Fruit fly (Drosophila melanogaster) whole organism, embryonic: ENCODE data around the gene Spase25.

Experiments used
- Abd-B ChIP-seq: fragments of 200-800 bp; sonication (Bioruptor generic); optimal IDR thresholded peaks from 2 replicates; lab custom pipeline; 2018; ENCODE audit warnings: missing biosample characterization, mild to moderate bottlenecking, missing genetic modification characterization, moderate library complexity
- Blimp-1 ChIP-seq: fragments of 200-800 bp; sonication (Bioruptor generic); optimal IDR thresholded peaks from 3 replicates; lab custom pipeline; 2018; ENCODE audit warnings: missing biosample characterization, missing genetic modification characterization, mild to moderate bottlenecking, moderate library complexity, missing genetic modification reagents
- CG10366 ChIP-seq: fragments of 200-800 bp; sonication (Bioruptor generic); IDR thresholded peaks from 2 replicates; pipeline ENCODE4 v1.3.6; 2022; ENCODE audit warnings: missing biosample characterization, missing genetic modification characterization
- CG10654 ChIP-seq: fragments of 200-800 bp; sonication (Bioruptor generic); optimal IDR thresholded peaks from 2 replicates; lab custom pipeline; 2016; ENCODE audit warnings: missing biosample characterization, missing genetic modification characterization
- CG11560 ChIP-seq: fragments of 200-800 bp; sonication (Bioruptor generic); IDR thresholded peaks from 3 replicates; pipeline ENCODE4 v1.3.6; 2022; ENCODE audit warnings: missing biosample characterization, missing genetic modification characterization
- CG12104 ChIP-seq: fragments of 200-800 bp; sonication (Bioruptor generic); optimal IDR thresholded peaks from 3 replicates; lab custom pipeline; 2016; ENCODE audit warnings: missing biosample characterization, missing genetic modification characterization
- CG12155 ChIP-seq: fragments of 200-800 bp; sonication (Bioruptor generic); optimal IDR thresholded peaks from 3 replicates; lab custom pipeline; 2016; ENCODE audit warnings: missing biosample characterization, missing genetic modification characterization
- CG12391 ChIP-seq: fragments of 200-800 bp; sonication (Bioruptor generic); optimal IDR thresholded peaks from 3 replicates; lab custom pipeline; 2018; ENCODE audit warnings: missing biosample characterization, mild to moderate bottlenecking, missing genetic modification characterization, moderate library complexity
- CG14710 ChIP-seq: fragments of 200-800 bp; sonication (Bioruptor generic); optimal IDR thresholded peaks from 3 replicates; lab custom pipeline; 2019; ENCODE audit warnings: missing biosample characterization, mild to moderate bottlenecking, missing genetic modification characterization, moderate library complexity
- CG1603 ChIP-seq: fragments of 200-800 bp; sonication (Bioruptor generic); optimal IDR thresholded peaks from 2 replicates; lab custom pipeline; 2019; ENCODE audit warnings: missing biosample characterization, mild to moderate bottlenecking, missing genetic modification characterization, moderate library complexity
- CG17359 ChIP-seq: fragments of 200-800 bp; sonication (Bioruptor generic); optimal IDR thresholded peaks from 3 replicates; lab custom pipeline; 2018; ENCODE audit warnings: missing biosample characterization, mild to moderate bottlenecking, missing genetic modification characterization, moderate library complexity
- CG17361 ChIP-seq: fragments of 200-800 bp; sonication (Bioruptor generic); IDR thresholded peaks from 3 replicates; pipeline ENCODE4 v1.3.6; 2022; ENCODE audit warnings: missing biosample characterization, missing genetic modification characterization
- CG17612 ChIP-seq: fragments of 200-800 bp; sonication (Bioruptor generic); IDR thresholded peaks from 2 replicates; pipeline ENCODE4 v1.3.6; 2022; ENCODE audit warnings: missing biosample characterization, missing genetic modification characterization
- CG17829 ChIP-seq: fragments of 200-800 bp; optimal IDR thresholded peaks from 2 replicates; lab custom pipeline; 2019; ENCODE audit warnings: missing biosample characterization, mild to moderate bottlenecking, missing genetic modification characterization, moderate library complexity
- CG34422 ChIP-seq: fragments of 200-800 bp; sonication (Bioruptor generic); IDR thresholded peaks from 3 replicates; pipeline ENCODE4 v1.3.6; 2022; ENCODE audit warnings: missing biosample characterization, missing genetic modification characterization
- CG3995 ChIP-seq: fragments of 200-800 bp; sonication (Bioruptor generic); optimal IDR thresholded peaks from 3 replicates; lab custom pipeline; 2016; ENCODE audit warnings: missing biosample characterization, missing genetic modification characterization
- CG4328 ChIP-seq: fragments of 200-800 bp; sonication (Bioruptor generic); optimal IDR thresholded peaks from 3 replicates; lab custom pipeline; 2017; ENCODE audit warnings: missing biosample characterization, missing genetic modification reagents, missing genetic modification characterization
- CG43689 ChIP-seq: fragments of 200-800 bp; sonication (Bioruptor generic); IDR thresholded peaks from 2 replicates; pipeline ENCODE4 v1.3.6; 2022; ENCODE audit warnings: missing biosample characterization, missing genetic modification characterization
- CG6272 ChIP-seq: fragments of 200-800 bp; sonication (Bioruptor generic); IDR thresholded peaks from 2 replicates; pipeline ENCODE4 v1.3.6; 2022; ENCODE audit warnings: missing biosample characterization, missing genetic modification characterization
- CG6813 ChIP-seq: fragments of 200-800 bp; sonication (Bioruptor generic); optimal IDR thresholded peaks from 2 replicates; lab custom pipeline; 2017; ENCODE audit warnings: missing biosample characterization, missing genetic modification characterization, mild to moderate bottlenecking, moderate library complexity, missing genetic modification reagents
- CG8290 ChIP-seq, 3 experiments: fragments of 200-800 bp; sonication (Bioruptor generic); optimal IDR thresholded peaks; 2 replicates each; lab custom pipeline; 2016 to 2019; ENCODE audit warnings: missing biosample characterization in 3 of 3, missing genetic modification characterization in 3 of 3, mild to moderate bottlenecking in 2 of 3, moderate library complexity in 1 of 3
- CG9215 ChIP-seq: fragments of 200-800 bp; sonication (Bioruptor generic); IDR thresholded peaks from 2 replicates; pipeline ENCODE4 v1.3.6; 2022; ENCODE audit warnings: missing biosample characterization, missing genetic modification characterization
- Dll ChIP-seq: fragments of 200-800 bp; sonication (Bioruptor generic); IDR thresholded peaks from 4 replicates; pipeline ENCODE4 v1.3.6; 2022; ENCODE audit warnings: missing biosample characterization, missing genetic modification characterization; ENCODE audit not compliant: partially characterized antibody
- Dref ChIP-seq: fragments of 200-800 bp; sonication (Bioruptor generic); IDR thresholded peaks from 2 replicates; pipeline ENCODE4 v1.3.6; 2022; ENCODE audit warnings: missing biosample characterization, missing genetic modification characterization
- Ets65A ChIP-seq: fragments of 200-800 bp; sonication (Bioruptor generic); peaks from one replicate; lab custom pipeline; 2016; ENCODE audit warnings: missing biosample characterization, missing genetic modification characterization
- Fer1 ChIP-seq: fragments of 200-800 bp; sonication (Bioruptor generic); optimal IDR thresholded peaks from 2 replicates; lab custom pipeline; 2017; ENCODE audit warnings: missing biosample characterization, mild to moderate bottlenecking, missing genetic modification characterization
- GATAe ChIP-seq: fragments of 200-800 bp; sonication (Bioruptor generic); conservative IDR thresholded peaks from 2 replicates; pipeline ENCODE4 v1.3.6; 2022; ENCODE audit warnings: missing biosample characterization, missing genetic modification characterization
- HmgD ChIP-seq: fragments of 200-800 bp; sonication (Bioruptor generic); optimal IDR thresholded peaks from 3 replicates; lab custom pipeline; 2016; ENCODE audit warnings: missing biosample characterization, missing genetic modification characterization
- MBD-R2 ChIP-seq: fragments of 200-800 bp; sonication (Bioruptor generic); IDR thresholded peaks from 2 replicates; pipeline ENCODE4 v1.3.6; 2022; ENCODE audit warnings: missing biosample characterization, missing genetic modification characterization
- NC2β ChIP-seq: fragments of 200-800 bp; sonication (Bioruptor generic); optimal IDR thresholded peaks from 2 replicates; lab custom pipeline; 2016; ENCODE audit warnings: missing biosample characterization, missing genetic modification characterization
- NFAT ChIP-seq: fragments of 200-800 bp; sonication (Bioruptor generic); IDR thresholded peaks from 2 replicates; pipeline ENCODE4 v1.3.6; 2022; ENCODE audit warnings: missing biosample characterization, missing genetic modification characterization
- Opbp ChIP-seq: fragments of 200-800 bp; sonication (Bioruptor generic); IDR thresholded peaks from 3 replicates; pipeline ENCODE4 v1.3.6; 2022; ENCODE audit warnings: missing biosample characterization, missing genetic modification characterization; ENCODE audit not compliant: partially characterized antibody
- Poxn ChIP-seq: fragments of 200-800 bp; sonication (Bioruptor generic); IDR thresholded peaks from 2 replicates; pipeline ENCODE4 v1.3.6; 2022; ENCODE audit warnings: missing biosample characterization, missing genetic modification characterization
- Side ChIP-seq: fragments of 200-800 bp; sonication (Bioruptor generic); optimal IDR thresholded peaks from 2 replicates; lab custom pipeline; 2016; ENCODE audit warnings: missing biosample characterization, missing genetic modification characterization
- Sry-β ChIP-seq: fragments of 200-800 bp; sonication (Bioruptor generic); optimal IDR thresholded peaks from 2 replicates; lab custom pipeline; 2018; ENCODE audit warnings: missing biosample characterization, mild to moderate bottlenecking, missing genetic modification characterization, moderate library complexity
- Ssrp ChIP-seq: fragments of 200-800 bp; sonication (Bioruptor generic); optimal IDR thresholded peaks from 2 replicates; lab custom pipeline; 2018; ENCODE audit warnings: missing biosample characterization, mild to moderate bottlenecking, missing genetic modification characterization, moderate library complexity
- al ChIP-seq: fragments of 200-800 bp; sonication (Bioruptor generic); IDR thresholded peaks from 2 replicates; pipeline ENCODE4 v1.3.6; 2022; ENCODE audit warnings: missing biosample characterization, missing genetic modification characterization
- amos ChIP-seq: fragments of 200-800 bp; sonication (Bioruptor generic); IDR thresholded peaks from 2 replicates; pipeline ENCODE4 v1.3.6; 2022; ENCODE audit warnings: missing biosample characterization, missing genetic modification characterization; ENCODE audit not compliant: partially characterized antibody
- ato ChIP-seq: fragments of 200-800 bp; sonication (Bioruptor generic); IDR thresholded peaks from 2 replicates; pipeline ENCODE4 v1.3.6; 2022; ENCODE audit warnings: missing biosample characterization, missing genetic modification characterization; ENCODE audit not compliant: partially characterized antibody
- az2 ChIP-seq: fragments of 200-800 bp; sonication (Bioruptor generic); optimal IDR thresholded peaks from 3 replicates; lab custom pipeline; 2016; ENCODE audit warnings: missing biosample characterization, missing genetic modification characterization
- ems ChIP-seq: fragments of 200-800 bp; sonication (Bioruptor generic); optimal IDR thresholded peaks from 3 replicates; lab custom pipeline; 2016; ENCODE audit warnings: missing biosample characterization, missing genetic modification characterization
- fru ChIP-seq: fragments of >200 bp; optimal IDR thresholded peaks from 2 replicates; lab custom pipeline; 2017
- gt ChIP-seq: fragments of 200-800 bp; sonication (Bioruptor generic); IDR thresholded peaks from 2 replicates; pipeline ENCODE4 v1.3.6; 2022; ENCODE audit warnings: missing biosample characterization, missing genetic modification characterization
- mirr ChIP-seq: fragments of 200-800 bp; sonication (Bioruptor generic); optimal IDR thresholded peaks from 3 replicates; lab custom pipeline; 2018; ENCODE audit warnings: missing biosample characterization, mild to moderate bottlenecking, missing genetic modification characterization
- odd ChIP-seq: fragments of 200-800 bp; sonication (Bioruptor generic); optimal IDR thresholded peaks from 2 replicates; lab custom pipeline; 2017; ENCODE audit warnings: missing biosample characterization, mild to moderate bottlenecking, missing genetic modification characterization
- pnt ChIP-seq: fragments of 200-800 bp; sonication (Bioruptor generic); optimal IDR thresholded peaks from 3 replicates; lab custom pipeline; 2016; ENCODE audit warnings: missing biosample characterization, missing genetic modification characterization
- sim ChIP-seq: fragments of 200-800 bp; sonication (Bioruptor generic); IDR thresholded peaks from 2 replicates; pipeline ENCODE4 v1.3.6; 2022; ENCODE audit warnings: missing biosample characterization, missing genetic modification characterization
- so ChIP-seq: fragments of 200-800 bp; sonication (Bioruptor generic); IDR thresholded peaks from 3 replicates; pipeline ENCODE4 v1.3.6; 2022; ENCODE audit warnings: missing biosample characterization, missing genetic modification characterization
- ssp ChIP-seq: fragments of 200-800 bp; sonication (Bioruptor generic); IDR thresholded peaks from 2 replicates; pipeline ENCODE4 v1.3.6; 2022; ENCODE audit warnings: missing biosample characterization, missing genetic modification characterization
- tio ChIP-seq: fragments of 200-800 bp; sonication (Bioruptor generic); optimal IDR thresholded peaks from 2 replicates; lab custom pipeline; 2017; ENCODE audit warnings: missing biosample characterization, missing genetic modification characterization, inconsistent platforms
- tna ChIP-seq: fragments of 200-800 bp; sonication (Bioruptor generic); IDR thresholded peaks from 2 replicates; pipeline ENCODE4 v1.3.6; 2022; ENCODE audit warnings: missing biosample characterization, missing genetic modification characterization; ENCODE audit not compliant: partially characterized antibody
- trem ChIP-seq: fragments of 200-800 bp; optimal IDR thresholded peaks from 3 replicates; lab custom pipeline; 2019; ENCODE audit warnings: missing biosample characterization, mild to moderate bottlenecking, missing genetic modification characterization, moderate library complexity

The Spase25 gene

DNA sequence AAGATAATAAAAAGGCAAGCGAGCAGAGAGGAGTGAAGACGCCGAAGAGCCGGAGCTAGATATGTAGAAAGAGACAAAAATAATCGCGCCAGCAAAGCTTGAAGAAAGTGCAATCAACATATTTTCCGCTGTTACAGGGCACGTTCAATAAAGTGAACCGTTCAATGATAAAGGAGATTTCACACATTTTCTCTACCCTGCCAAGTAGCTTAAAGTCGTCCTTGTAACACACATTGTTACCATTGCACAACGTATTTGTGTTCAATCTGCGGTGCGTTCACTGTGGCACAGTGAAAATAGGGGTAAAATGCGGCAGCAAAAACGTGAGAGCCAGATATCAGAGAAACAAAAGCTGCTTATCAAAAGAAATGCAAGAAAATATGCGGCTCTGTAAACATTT, 14.4 kb downstream of the Spase25 start (continued):
- TF ChIP-seq GATAe (GFP tag; lab: Robert Waterston, UW) (no peak), MBD-R2 (GFP tag; lab: Robert Waterston, UW) (0 out of 2 replicates have a peak, but pooled peaks have one; percentile 10), CG6272 (GFP tag; lab: Robert Waterston, UW) (no peak), odd (no peak), Opbp (GFP tag; lab: Robert Waterston, UW) (no peak), Ets65A (GFP tag; lab: Kevin White, UChicago) (peak; percentile 93), Blimp-1 (GFP tag; lab: Kevin White, UChicago) (peak; percentile 47), Ssrp (tag; lab: Kevin White, UChicago) (peak; percentile 34), CG10366 (GFP tag; lab: Robert Waterston, UW) (peak; percentile 33; the same call in 1 of the 2 replicates), az2 (GFP tag; lab: Kevin White, UChicago) (peak; percentile 57), Poxn (no peak), CG10654 (GFP tag; lab: Kevin White, UChicago) (peak; percentile 36), CG3995 (GFP tag; lab: Kevin White, UChicago) (no peak), Dll (GFP tag; lab: Robert Waterston, UW) (no peak), Fer1 (GFP tag; lab: Kevin White, UChicago) (no peak), CG4328 (GFP tag; lab: Kevin White, UChicago) (no peak), CG17361 (0 out of 3 replicates have a peak, but pooled peaks have one; percentile 24), CG12155 (GFP tag; lab: Kevin White, UChicago) (no peak), gt (GFP tag; lab: Robert Waterston, UW) (no peak), Abd-B (GFP tag; lab: Kevin White, UChicago) (peak; percentile 33), tio (GFP tag; lab: Kevin White, UChicago) (peak; percentile 37), amos (no peak), trem (tag; lab: Kevin White, UChicago) (no peak), CG11560 (tag; lab: Robert Waterston, UW) (no peak), ato (GFP tag; lab: Robert Waterston, UW) (no peak), CG43689 (GFP tag; lab: Robert Waterston, UW) (no peak), al (no peak), Dref (GFP tag; lab: Robert Waterston, UW) (no peak), Sry-β (no peak), CG9215 (GFP tag; lab: Robert Waterston, UW) (no peak), so (GFP tag; lab: Robert Waterston, UW) (no peak), CG17829 (tag; lab: Kevin White, UChicago) (peak; percentile 24), NFAT (GFP tag; lab: Robert Waterston, UW) (no peak), mirr (GFP tag; lab: Kevin White, UChicago) (no peak), CG17612 (GFP tag; lab: Robert Waterston, UW) (no peak), CG8290 (GFP tag; optimal IDR thresholded peaks at IDR 0.05; lab: Kevin White, UChicago) (no peak), CG8290 (tag; optimal IDR thresholded peaks at IDR 0.05; lab: Kevin White, UChicago) (peak in 1 of 2 experiments; percentile 62), Side (GFP tag; lab: Kevin White, UChicago) (no peak), tna (GFP tag; lab: Robert Waterston, UW) (no peak), ems (GFP tag; lab: Kevin White, UChicago) (peak; percentile 29), CG34422 (GFP tag; lab: Robert Waterston, UW) (no peak), CG6813 (GFP tag; lab: Kevin White, UChicago) (no peak), HmgD (no peak), ssp (GFP tag; lab: Robert Waterston, UW) (peak; percentile 16; the same call in 1 of the 2 replicates), CG1603 (peak; percentile 64), CG14710 (tag; lab: Kevin White, UChicago) (no peak), sim (GFP tag; lab: Robert Waterston, UW) (no peak), CG12104 (GFP tag; lab: Kevin White, UChicago) (no peak), pnt (GFP tag; lab: Kevin White, UChicago) (peak; percentile 59), CG12391 (tag; lab: Kevin White, UChicago) (peak; percentile 29), fru (lab: Kevin White, UChicago) (no peak), CG17359 (tag; lab: Kevin White, UChicago) (peak; percentile 56), NC2β (GFP tag; lab: Kevin White, UChicago) (no peak)
